Worm (Caenorhabditis elegans) whole organism, early embryonic: ENCODE results near the gene R10E4.7.

Source experiments
- B0310.2 ChIP-seq: sonication (generic microtip); optimal IDR thresholded peaks from 2 replicates; lab custom pipeline; 2016; ENCODE audit warnings: mild to moderate bottlenecking, missing genetic modification characterization, missing compliant biosample characterization
- F13C5.2 ChIP-seq: sonication (generic microtip); optimal IDR thresholded peaks from 2 replicates; lab custom pipeline; 2017; ENCODE audit warnings: mild to moderate bottlenecking, missing genetic modification characterization, inconsistent platforms, missing compliant biosample characterization
- aly-1 ChIP-seq: sonication (generic microtip); optimal IDR thresholded peaks from 2 replicates; lab custom pipeline; 2016; ENCODE audit warnings: missing genetic modification characterization, missing compliant biosample characterization
- ama-1 ChIP-seq: fragments of 150-350 bp; optimal IDR thresholded peaks from 2 replicates; lab custom pipeline; 2014
- ceh-13 ChIP-seq: fragments of 200-800 bp; sonication (Bioruptor generic); optimal IDR thresholded peaks from 2 replicates; lab custom pipeline; 2018; ENCODE audit warnings: mild to moderate bottlenecking, missing genetic modification characterization, missing compliant biosample characterization
- ceh-36 ChIP-seq: sonication (generic microtip); optimal IDR thresholded peaks from 2 replicates; lab custom pipeline; 2016; ENCODE audit warnings: missing genetic modification characterization, inconsistent platforms, missing compliant biosample characterization
- ets-7 ChIP-seq: sonication (generic microtip); optimal IDR thresholded peaks from 2 replicates; lab custom pipeline; 2016; ENCODE audit warnings: missing genotype, missing genetic modification characterization, missing compliant biosample characterization
- flt-1 ChIP-seq: fragments of 200-800 bp; sonication (Bioruptor generic); IDR thresholded peaks from 2 replicates; pipeline ENCODE4 v1.3.6; 2022; ENCODE audit warnings: missing genetic modification characterization, missing compliant biosample characterization
- hmbx-1 ChIP-seq: sonication (generic microtip); optimal IDR thresholded peaks from 2 replicates; lab custom pipeline; 2016; ENCODE audit warnings: mild to moderate bottlenecking, missing genetic modification characterization, missing compliant biosample characterization
- hmg-4 ChIP-seq: fragments of 200-800 bp; sonication (Bioruptor generic); optimal IDR thresholded peaks from 2 replicates; lab custom pipeline; 2018; ENCODE audit warnings: mild to moderate bottlenecking, missing genetic modification characterization, missing compliant biosample characterization
- hnd-1 ChIP-seq: sonication (generic microtip); optimal IDR thresholded peaks from 2 replicates; lab custom pipeline; 2016; ENCODE audit warnings: missing genetic modification characterization, missing compliant biosample characterization
- pes-1 ChIP-seq: fragments of 200-800 bp; sonication (Bioruptor generic); IDR thresholded peaks from 2 replicates; pipeline ENCODE4 v1.3.6; 2022; ENCODE audit warnings: missing genetic modification reagents, missing genetic modification characterization, missing compliant biosample characterization
- scrt-1 ChIP-seq: fragments of 200-800 bp; sonication (Bioruptor generic); IDR thresholded peaks from 2 replicates; pipeline ENCODE4 v1.3.6; 2022; ENCODE audit warnings: missing genetic modification characterization, missing compliant biosample characterization
- sea-1 ChIP-seq: fragments of 200-800 bp; sonication (Bioruptor generic); conservative IDR thresholded peaks from 2 replicates; pipeline ENCODE4 v1.3.6; 2022; ENCODE audit warnings: missing genetic modification characterization, missing compliant biosample characterization
- tbx-11 ChIP-seq: fragments of 200-800 bp; sonication (Bioruptor generic); IDR thresholded peaks from 2 replicates; pipeline ENCODE4 v1.3.6; 2022; ENCODE audit warnings: missing genetic modification characterization, missing compliant biosample characterization
- tbx-37 ChIP-seq: fragments of 200-800 bp; sonication (Bioruptor generic); conservative IDR thresholded peaks from 2 replicates; pipeline ENCODE4 v1.3.6; 2022; ENCODE audit warnings: missing genetic modification reagents, missing genetic modification characterization, missing compliant biosample characterization
- tra-4 ChIP-seq: sonication (generic microtip); optimal IDR thresholded peaks from 2 replicates; lab custom pipeline; 2017; ENCODE audit warnings: missing genetic modification characterization, missing compliant biosample characterization

The R10E4.7 gene

DNA sequence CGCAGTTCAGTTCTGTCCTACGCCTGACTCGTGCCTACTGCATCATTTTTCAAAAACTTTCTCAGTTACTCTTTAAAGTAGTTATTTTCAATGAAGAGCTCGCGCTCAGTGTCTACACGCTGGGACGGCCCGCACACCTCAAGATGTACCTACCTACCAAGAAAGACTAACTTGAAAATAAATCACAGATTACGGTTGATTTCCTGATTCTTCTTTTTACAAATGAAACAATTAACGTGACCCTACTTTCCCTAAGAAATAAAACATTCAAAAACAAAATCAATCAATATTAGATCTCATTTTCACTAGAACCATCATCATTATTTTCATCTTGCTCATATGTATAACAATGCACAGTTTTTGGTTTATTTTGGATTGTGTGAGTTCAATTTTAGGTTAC, 26.8 kb downstream of the R10E4.7 start, which contains the start of gene H38K22.7:
TSS of gene H38K22.7 (plus strand) at position 301 of the 400 bp plus-strand sequence.
- TF ChIP-seq hmg-4 (GFP tag; lab: Kevin White, UChicago) = no peak
- TF ChIP-seq sea-1 = no peak
- TF ChIP-seq ets-7 (tag; lab: Kevin White, UChicago) = no peak
- no peak for TF ChIP-seq B0310.2 (tag; lab: Kevin White, UChicago)
- no peak for TF ChIP-seq flt-1
- no peak for TF ChIP-seq ceh-13 (GFP tag; lab: Kevin White, UChicago)
- TF ChIP-seq F13C5.2 (tag; lab: Kevin White, UChicago) = no peak
- TF ChIP-seq aly-1 (tag; lab: Kevin White, UChicago) = no peak
- TF ChIP-seq tbx-11 (GFP tag; lab: Robert Waterston, UW) = no peak
- TF ChIP-seq pes-1 = no peak
- TF ChIP-seq hmbx-1 (tag; lab: Kevin White, UChicago) = no peak

DNA sequence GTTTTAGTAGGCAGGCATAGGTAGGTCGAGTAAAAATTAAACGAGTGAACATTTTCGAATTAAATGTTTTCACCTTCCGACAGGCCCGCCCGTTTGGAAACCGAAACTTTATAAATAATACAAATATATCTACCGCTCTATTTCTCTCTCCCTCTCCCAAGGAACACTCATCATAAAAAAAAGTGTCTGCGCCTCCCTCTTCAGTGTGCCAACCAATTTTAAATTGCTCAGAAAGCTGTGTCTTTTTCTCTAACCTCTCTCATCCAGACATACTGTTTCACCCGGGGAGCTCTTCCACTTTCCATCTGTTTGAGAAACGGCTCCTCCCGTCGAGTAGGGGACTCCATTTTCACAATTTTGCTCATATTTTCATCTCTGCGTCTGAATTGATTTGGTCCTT, 28.5 kb downstream of the R10E4.7 start:
- TF ChIP-seq tra-4 (tag; lab: Kevin White, UChicago) (no peak), aly-1 (tag; lab: Kevin White, UChicago) (no peak), tbx-37 (no peak), sea-1 (no peak), pes-1 (no peak), ets-7 (tag; lab: Kevin White, UChicago) (no peak), tbx-11 (GFP tag; lab: Robert Waterston, UW) (no peak), F13C5.2 (tag; lab: Kevin White, UChicago) (no peak)

ce11 chrIII:4323859-4324258, 29.2 kb downstream of the R10E4.7 start, which contains the start of gene H38K22.9:
Gene H38K22.9 (plus strand): TSS chrIII:4324159.
- TF ChIP-seq tbx-37 (no peak), ceh-36 (tag; lab: Kevin White, UChicago) (no peak), aly-1 (tag; lab: Kevin White, UChicago) (no peak), F13C5.2 (tag; lab: Kevin White, UChicago) (no peak), ama-1 (lab: Kevin White, UChicago) (no peak), hnd-1 (tag; lab: Kevin White, UChicago) (no peak), sea-1 (no peak), scrt-1 (GFP tag; lab: Robert Waterston, UW) (no peak), tbx-11 (GFP tag; lab: Robert Waterston, UW) (no peak), hmbx-1 (tag; lab: Kevin White, UChicago) (no peak), flt-1 (no peak), ets-7 (tag; lab: Kevin White, UChicago) (no peak), ceh-13 (GFP tag; lab: Kevin White, UChicago) (no peak), hmg-4 (GFP tag; lab: Kevin White, UChicago) (no peak), B0310.2 (tag; lab: Kevin White, UChicago) (no peak), tra-4 (tag; lab: Kevin White, UChicago) (no peak), pes-1 (no peak)

DNA sequence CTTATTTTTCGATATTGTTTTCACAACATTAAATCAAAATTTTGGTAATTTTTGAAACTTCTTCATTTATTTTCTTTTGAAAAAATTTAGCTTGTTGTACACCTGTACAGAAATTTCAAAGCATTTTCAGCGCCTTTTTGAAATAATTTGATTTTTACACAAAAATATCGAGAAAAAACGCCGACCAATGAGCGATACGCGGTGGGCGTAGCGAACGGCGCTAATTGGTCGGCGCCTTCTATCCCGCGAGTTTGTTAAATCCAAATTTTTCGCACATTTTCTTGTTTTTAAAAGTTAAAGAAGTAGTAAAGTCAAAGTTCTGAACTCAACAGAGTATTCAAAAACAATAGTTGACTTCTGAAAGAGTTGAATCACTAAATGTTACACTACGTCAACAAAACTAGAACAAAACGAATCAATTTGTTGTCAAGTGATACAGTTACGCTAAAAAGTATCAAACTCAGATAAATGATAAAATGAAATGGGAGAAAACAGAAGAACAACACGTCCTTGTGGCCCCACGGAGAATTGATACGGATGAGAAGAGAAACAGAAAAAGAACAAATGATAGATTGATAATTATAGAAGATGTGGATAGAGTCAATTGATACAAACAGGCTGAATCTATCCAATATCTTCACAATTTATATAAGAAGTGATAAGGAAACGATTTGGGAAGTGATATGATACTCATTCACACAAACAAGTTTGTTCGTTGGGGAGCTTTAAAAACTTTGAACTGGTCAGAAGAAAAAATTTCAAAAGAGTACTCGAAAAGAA, 33.8 kb downstream of the R10E4.7 start:
- TF ChIP-seq tra-4 (tag; lab: Kevin White, UChicago) = no peak
- TF ChIP-seq aly-1 (tag; lab: Kevin White, UChicago) = no peak
- TF ChIP-seq tbx-11 (GFP tag; lab: Robert Waterston, UW) = no peak
- no peak for TF ChIP-seq pes-1

DNA sequence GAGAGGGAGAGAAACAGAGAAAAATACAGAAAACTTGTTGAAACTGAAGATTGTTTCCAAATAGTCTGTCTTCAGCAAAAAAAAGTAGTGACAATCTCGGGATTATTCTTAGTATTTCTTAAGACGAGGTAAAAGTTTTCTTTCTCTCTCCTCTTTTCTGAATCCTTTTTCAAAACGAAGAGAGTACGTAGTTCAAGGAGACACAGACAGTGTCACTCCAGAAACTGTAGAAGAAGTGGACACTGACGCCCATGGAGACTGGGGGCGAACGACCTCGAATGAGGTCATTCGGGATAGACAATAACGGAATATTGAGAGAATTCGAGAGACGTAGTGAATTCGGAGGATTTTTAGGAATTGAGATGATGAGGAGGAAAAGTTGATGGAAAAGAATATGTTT, 36.4 kb downstream of the R10E4.7 start, which contains the start of gene gly-6:
TSS of gene gly-6 (minus strand) at position 245 of the 400 bp plus-strand sequence.
- no peak for TF ChIP-seq sea-1
- no peak for TF ChIP-seq flt-1

DNA sequence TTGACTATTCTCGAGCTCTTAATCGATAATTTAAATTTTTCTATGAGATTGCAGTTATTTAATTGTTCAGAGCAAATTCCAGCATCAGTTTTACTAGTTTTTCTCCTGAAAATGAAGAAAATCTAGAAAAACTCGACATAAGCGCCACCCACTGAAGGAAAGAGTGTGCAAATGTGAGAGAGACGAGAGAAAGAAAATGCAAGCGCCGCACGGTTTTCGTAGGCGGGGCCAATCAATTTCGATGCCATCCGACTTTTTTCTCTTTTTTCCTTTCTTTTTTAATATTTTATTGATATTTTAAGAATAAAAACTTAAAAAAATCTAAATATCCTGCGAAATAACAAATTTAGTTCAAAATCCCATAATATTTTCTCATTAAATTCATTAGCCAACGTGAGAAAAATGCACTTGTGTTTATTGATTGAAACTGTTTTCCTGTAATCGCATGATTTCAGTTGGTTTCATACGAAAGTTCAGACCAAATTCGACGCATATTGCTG, 38.0 kb downstream of the R10E4.7 start, which contains the start of gene cdk-12:
TSS of gene cdk-12 (plus strand) at position 450 of the 500 bp plus-strand sequence.
- no peak for TF ChIP-seq tra-4 (tag; lab: Kevin White, UChicago)
- TF ChIP-seq ceh-36 (tag; lab: Kevin White, UChicago) = no peak
- TF ChIP-seq scrt-1 (GFP tag; lab: Robert Waterston, UW) = no peak
- TF ChIP-seq sea-1 = no peak
- TF ChIP-seq tbx-11 (GFP tag; lab: Robert Waterston, UW) = no peak
- TF ChIP-seq ama-1 (lab: Kevin White, UChicago) = no peak
- TF ChIP-seq hmbx-1 (tag; lab: Kevin White, UChicago) = no peak
- TF ChIP-seq F13C5.2 (tag; lab: Kevin White, UChicago) = peak; percentile 11

- TF ChIP-seq F13C5.2 (tag; lab: Kevin White, UChicago) (no peak), hnd-1 (tag; lab: Kevin White, UChicago) (no peak), pes-1 (0 out of 2 replicates have a peak, but pooled peaks have one; percentile 28), tbx-11 (GFP tag; lab: Robert Waterston, UW) (0 out of 2 replicates have a peak, but pooled peaks have one; percentile 13)
These were observed 41.0 kb downstream of the R10E4.7 start for ce11 chrIII:4335614-4336013.

ce11 chrIII:4343070-4343469, 48.5 kb downstream of the R10E4.7 start, which contains the start of the genes B0285.3 and lcmt-1:
Gene B0285.3 (minus strand): TSS chrIII:4343336.
Gene lcmt-1 (plus strand): TSS chrIII:4343446.
- TF ChIP-seq ama-1 (lab: Kevin White, UChicago) (no peak), tbx-37 (0 out of 2 replicates have a peak, but pooled peaks have one; percentile 28), scrt-1 (GFP tag; lab: Robert Waterston, UW) (no peak), aly-1 (tag; lab: Kevin White, UChicago) (no peak)
